Worm (Caenorhabditis elegans): ENCODE data around the gene acs-15.

- no peak for TF ChIP-seq flt-1 (GFP tag; IDR thresholded peaks at IDR 0.05)
- TF ChIP-seq scrt-1 (GFP tag; IDR thresholded peaks at IDR 0.05): no peak
- TF ChIP-seq aly-1 (tag; optimal IDR thresholded peaks at IDR 0.05): no peak
Observed at ce11 chrII:950374-950773, 17.6 kb downstream of the acs-15 start.
